Worm (Caenorhabditis elegans): ENCODE data around the gene R11D1.10.

R11D1.10 gene

ce11 chrV:12708305-12708704, 21.0 kb upstream of the R11D1.10 start, which contains the start of gene R11D1.2:
Gene R11D1.2 (plus strand): TSS chrV:12708605.
- no peak for TF ChIP-seq ztf-29 (GFP tag; IDR thresholded peaks at IDR 0.05)
- TF ChIP-seq ztf-23 (GFP tag; IDR thresholded peaks at IDR 0.05) = no peak
- no peak for TF ChIP-seq cog-1 (tag; optimal IDR thresholded peaks at IDR 0.05)
- no peak for TF ChIP-seq flt-1 (GFP tag; IDR thresholded peaks at IDR 0.05)
- TF ChIP-seq med-1 (GFP tag; optimal IDR thresholded peaks at IDR 0.05; ENCODE audit: insufficient read depth) = no peak
- no peak for TF ChIP-seq ref-1 (GFP tag; conservative IDR thresholded peaks at IDR 0.05)
- TF ChIP-seq T22C8.4 (GFP tag; IDR thresholded peaks at IDR 0.05) = no peak
- no peak for TF ChIP-seq tab-1 (GFP tag; IDR thresholded peaks at IDR 0.05)
- no peak for TF ChIP-seq klf-2 (GFP tag; conservative IDR thresholded peaks at IDR 0.05)

ce11 chrV:12711999-12712398, 17.3 kb upstream of the R11D1.10 start, which contains the start of gene R11D1.3:
Gene R11D1.3 (minus strand): TSS chrV:12712099.
- TF ChIP-seq tab-1 (GFP tag; IDR thresholded peaks at IDR 0.05) = no peak

- TF ChIP-seq flt-1 (GFP tag; IDR thresholded peaks at IDR 0.05) = no peak
Measured at ce11 chrV:12714120-12714519, 15.2 kb upstream of the R11D1.10 start, which contains the start of gene R11D1.4. Gene R11D1.4 (minus strand): TSS chrV:12714220.

ce11 chrV:12716447-12716846, 12.9 kb upstream of the R11D1.10 start, which contains the start of gene str-178:
Gene str-178 (minus strand): TSS chrV:12716547.
- no peak for TF ChIP-seq klf-2 (GFP tag; conservative IDR thresholded peaks at IDR 0.05)

- no peak for TF ChIP-seq T22C8.4 (GFP tag; IDR thresholded peaks at IDR 0.05)
- no peak for TF ChIP-seq klf-2 (GFP tag; conservative IDR thresholded peaks at IDR 0.05)
Measured at ce11 chrV:12718622-12719021, 10.7 kb upstream of the R11D1.10 start, which contains the start of gene str-181. Gene str-181 (minus strand): TSS chrV:12718722.

- TF ChIP-seq klf-2 (GFP tag; conservative IDR thresholded peaks at IDR 0.05) = no peak
- TF ChIP-seq ztf-23 (GFP tag; IDR thresholded peaks at IDR 0.05) = no peak
- no peak for TF ChIP-seq tab-1 (GFP tag; IDR thresholded peaks at IDR 0.05)
- TF ChIP-seq ztf-29 (GFP tag; IDR thresholded peaks at IDR 0.05) = no peak
Measured at ce11 chrV:12719713-12720112, 9.6 kb upstream of the R11D1.10 start, which contains the start of gene R11D1.7. Gene R11D1.7 (plus strand): TSS chrV:12720013.

ce11 chrV:12725893-12726292, 3.4 kb upstream of the R11D1.10 start, which contains the start of gene R11D1.12:
Gene R11D1.12 (minus strand): TSS chrV:12725993.
- no peak for TF ChIP-seq med-1 (GFP tag; optimal IDR thresholded peaks at IDR 0.05; ENCODE audit: insufficient read depth)
- TF ChIP-seq cog-1 (tag; optimal IDR thresholded peaks at IDR 0.05) = no peak
- TF ChIP-seq tab-1 (GFP tag; IDR thresholded peaks at IDR 0.05) = no peak
- TF ChIP-seq ztf-23 (GFP tag; IDR thresholded peaks at IDR 0.05) = no peak
- no peak for TF ChIP-seq T22C8.4 (GFP tag; IDR thresholded peaks at IDR 0.05)
- no peak for TF ChIP-seq ref-1 (GFP tag; conservative IDR thresholded peaks at IDR 0.05)
- no peak for TF ChIP-seq ztf-29 (GFP tag; IDR thresholded peaks at IDR 0.05)

- TF ChIP-seq ref-1 (GFP tag; conservative IDR thresholded peaks at IDR 0.05) = no peak
- TF ChIP-seq tab-1 (GFP tag; IDR thresholded peaks at IDR 0.05) = no peak
Measured at ce11 chrV:12727104-12727637, 2.1 kb upstream of the R11D1.10 start, which contains the start of gene R11D1.13. Gene R11D1.13 (plus strand): TSS chrV:12727154.

ce11 chrV:12728062-12728665, 1.2 kb upstream of the R11D1.10 start, which contains the start of the genes rpl-28 and mrpl-49:
Gene rpl-28 (minus strand): TSS chrV:12728112.
Gene mrpl-49 (plus strand): TSS chrV:12728631.
- TF ChIP-seq cog-1 (tag; optimal IDR thresholded peaks at IDR 0.05) (peak; percentile 60), klf-2 (GFP tag; conservative IDR thresholded peaks at IDR 0.05) (no peak), ztf-23 (GFP tag; IDR thresholded peaks at IDR 0.05) (peak; percentile 67)

- TF ChIP-seq ztf-23 (GFP tag; IDR thresholded peaks at IDR 0.05) = no peak
- TF ChIP-seq tab-1 (GFP tag; IDR thresholded peaks at IDR 0.05) = no peak
- no peak for TF ChIP-seq med-1 (GFP tag; optimal IDR thresholded peaks at IDR 0.05; ENCODE audit: insufficient read depth)
- TF ChIP-seq klf-2 (GFP tag; conservative IDR thresholded peaks at IDR 0.05) = no peak
- TF ChIP-seq ztf-29 (GFP tag; IDR thresholded peaks at IDR 0.05) = no peak
- no peak for TF ChIP-seq flt-1 (GFP tag; IDR thresholded peaks at IDR 0.05)
- TF ChIP-seq ref-1 (GFP tag; conservative IDR thresholded peaks at IDR 0.05) = no peak
- no peak for TF ChIP-seq T22C8.4 (GFP tag; IDR thresholded peaks at IDR 0.05)
- no peak for TF ChIP-seq cog-1 (tag; optimal IDR thresholded peaks at IDR 0.05)
Measured at ce11 chrV:12732734-12733133, 3.4 kb downstream of the R11D1.10 start.

ce11 chrV:12733465-12734248, 4.3 kb downstream of the R11D1.10 start, which contains the start of the genes dhs-21 and xbx-9:
Gene dhs-21 (minus strand): TSS chrV:12733645.
Gene xbx-9 (plus strand): TSS chrV:12734198.
- TF ChIP-seq flt-1 (GFP tag; IDR thresholded peaks at IDR 0.05) = no peak
- no peak for TF ChIP-seq med-1 (GFP tag; optimal IDR thresholded peaks at IDR 0.05; ENCODE audit: insufficient read depth)
- TF ChIP-seq cog-1 (tag; optimal IDR thresholded peaks at IDR 0.05) = no peak
- no peak for TF ChIP-seq ref-1 (GFP tag; conservative IDR thresholded peaks at IDR 0.05)
- TF ChIP-seq ztf-29 (GFP tag; IDR thresholded peaks at IDR 0.05) = no peak
- no peak for TF ChIP-seq tab-1 (GFP tag; IDR thresholded peaks at IDR 0.05)

All from whole organism, midembryonic.